Fruit fly (Drosophila melanogaster) whole organism, prepupa: ENCODE measurements around the gene Trf2.

ENCODE experiments used
- CG15336 ChIP-seq: fragments of 200-800 bp; sonication (Bioruptor generic); IDR thresholded peaks from 2 replicates; pipeline ENCODE4 v1.3.6; 2022; ENCODE audit warnings: missing biosample characterization, missing genetic modification characterization
- CG32006 ChIP-seq: fragments of 200-800 bp; sonication (Bioruptor generic); optimal IDR thresholded peaks from 3 replicates; lab custom pipeline; 2017; ENCODE audit warnings: missing biosample characterization, mild to moderate bottlenecking, missing genetic modification characterization
- CG34406 ChIP-seq: fragments of 200-800 bp; sonication (Bioruptor generic); optimal IDR thresholded peaks from 3 replicates; lab custom pipeline; 2016; ENCODE audit warnings: missing biosample characterization, missing genetic modification characterization
- CG3919 ChIP-seq: fragments of 200-800 bp; sonication (Bioruptor generic); optimal IDR thresholded peaks from 3 replicates; lab custom pipeline; 2016; ENCODE audit warnings: missing biosample characterization, missing genetic modification characterization
- CG6854 ChIP-seq: fragments of 200-800 bp; sonication (Bioruptor generic); optimal IDR thresholded peaks from 2 replicates; lab custom pipeline; 2017; ENCODE audit warnings: missing biosample characterization, mild to moderate bottlenecking, missing genetic modification characterization
- CG8319 ChIP-seq: fragments of 200-800 bp; sonication (Bioruptor generic); optimal IDR thresholded peaks from 3 replicates; lab custom pipeline; 2016; ENCODE audit warnings: missing biosample characterization, missing genetic modification characterization
- CG8632 ChIP-seq: fragments of 200-800 bp; sonication (Bioruptor generic); optimal IDR thresholded peaks from 3 replicates; lab custom pipeline; 2016; ENCODE audit warnings: missing biosample characterization, missing genetic modification characterization
- Eip75B ChIP-seq: fragments of 200-800 bp; sonication (Bioruptor generic); optimal IDR thresholded peaks from 3 replicates; lab custom pipeline; 2016; ENCODE audit warnings: missing biosample characterization, missing genetic modification characterization
- Hr39 ChIP-seq: fragments of 200-800 bp; sonication (Bioruptor generic); optimal IDR thresholded peaks from 2 replicates; lab custom pipeline; 2016; ENCODE audit warnings: missing biosample characterization, missing genetic modification characterization
- Sox102F ChIP-seq: fragments of 200-800 bp; sonication (Bioruptor generic); optimal IDR thresholded peaks from 2 replicates; lab custom pipeline; 2016; ENCODE audit warnings: missing biosample characterization, mild to moderate bottlenecking, missing genetic modification characterization
- dac ChIP-seq: fragments of 200-800 bp; sonication (Bioruptor generic); optimal IDR thresholded peaks from 2 replicates; lab custom pipeline; 2017; ENCODE audit warnings: missing biosample characterization, mild to moderate bottlenecking, missing genetic modification characterization
- eg ChIP-seq: fragments of 200-800 bp; sonication (Bioruptor generic); IDR thresholded peaks from 3 replicates; pipeline ENCODE4 v1.3.6; 2022; ENCODE audit warnings: missing biosample characterization, missing genetic modification characterization

DNA sequence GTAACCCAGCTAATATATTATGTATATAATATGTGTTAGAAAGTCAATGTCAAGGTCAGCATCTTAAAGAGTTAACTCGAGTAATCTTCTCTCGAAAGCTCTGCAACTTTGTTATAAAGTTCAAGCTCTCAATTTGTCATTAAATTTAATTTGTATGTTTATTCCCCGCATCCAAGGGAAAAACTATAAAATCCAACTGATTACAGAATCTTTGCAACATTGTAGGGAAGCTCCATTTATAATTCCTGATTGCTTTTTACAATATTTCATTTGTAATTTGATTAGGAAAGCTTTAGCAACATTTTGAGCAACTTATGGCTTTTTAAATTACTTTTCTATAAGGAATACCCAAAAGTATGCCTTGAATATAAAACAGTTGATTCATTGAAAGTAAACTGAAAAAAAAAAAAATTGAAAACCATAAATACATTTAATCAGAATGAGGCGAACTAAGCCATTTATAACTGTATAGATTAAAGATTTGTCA, 57.7 kb downstream of the Trf2 start:
- TF ChIP-seq Eip75B (GFP tag; lab: Kevin White, UChicago) (no peak), CG3919 (GFP tag; lab: Kevin White, UChicago) (no peak), CG32006 (no peak), CG8319 (GFP tag; lab: Kevin White, UChicago) (no peak), Sox102F (GFP tag; lab: Kevin White, UChicago) (no peak), CG34406 (GFP tag; lab: Kevin White, UChicago) (no peak), Hr39 (no peak), eg (GFP tag; lab: Robert Waterston, UW) (no peak), dac (GFP tag; lab: Kevin White, UChicago) (no peak), CG6854 (GFP tag; lab: Kevin White, UChicago) (no peak), CG8632 (GFP tag; lab: Kevin White, UChicago) (no peak), CG15336 (GFP tag; lab: Robert Waterston, UW) (no peak)
